Fruit fly (Drosophila melanogaster): ENCODE data around the gene Gip.

Gip gene

DNA sequence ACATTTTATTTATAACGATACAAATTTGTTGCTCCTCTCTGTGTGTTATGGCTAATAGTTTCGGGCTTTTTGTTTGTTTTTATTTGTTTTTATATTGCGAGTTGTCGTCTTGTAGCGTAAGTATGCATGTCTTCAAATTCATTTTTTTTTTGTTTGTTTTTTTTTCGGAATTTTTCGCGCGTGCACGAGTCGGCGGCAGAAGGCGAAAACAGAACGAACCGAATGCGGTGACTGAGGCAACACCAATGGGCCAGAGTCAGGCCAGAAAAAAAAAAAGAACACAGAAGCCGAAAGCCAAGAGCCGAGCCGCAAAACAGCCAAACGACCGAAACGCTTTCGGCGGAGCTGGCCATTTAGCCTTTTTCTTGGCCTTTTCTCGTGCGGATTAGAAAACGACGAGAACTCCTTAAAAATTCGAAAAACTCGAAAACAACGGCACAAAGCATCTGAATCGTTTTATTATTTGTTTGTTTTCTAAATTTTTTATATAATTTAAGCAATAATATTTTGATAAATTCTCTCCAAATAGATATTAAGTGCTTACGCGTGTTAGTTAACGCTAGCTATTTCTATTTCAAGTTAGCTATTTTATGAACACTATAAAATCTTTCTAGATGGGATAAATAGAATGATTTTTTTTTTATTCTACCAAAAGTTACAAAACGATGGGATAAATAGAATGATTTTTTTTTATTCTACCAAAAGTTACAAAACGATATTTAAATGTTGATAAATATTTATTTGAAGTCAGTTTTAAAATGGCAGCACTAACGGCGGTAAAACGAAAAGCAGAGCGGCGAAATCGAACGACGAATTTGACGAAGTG, 39.5 kb downstream of the Gip start:
- TF ChIP-seq CG4318 (GFP tag; optimal IDR thresholded peaks at IDR 0.05) (no peak), Met (GFP tag; optimal IDR thresholded peaks at IDR 0.05) (no peak), CG11762 (GFP tag; optimal IDR thresholded peaks at IDR 0.05; ENCODE audit: insufficient read depth) (no peak), CG15336 (GFP tag; IDR thresholded peaks at IDR 0.05) (0 out of 2 replicates have a peak, but pooled peaks have one; percentile 46), CG34406 (GFP tag; optimal IDR thresholded peaks at IDR 0.05) (no peak), eg (GFP tag; IDR thresholded peaks at IDR 0.05) (peak; percentile 61), CG32006 (GFP tag; optimal IDR thresholded peaks at IDR 0.05) (peak; percentile 23), pdm3 (GFP tag; optimal IDR thresholded peaks at IDR 0.05) (no peak), CG8119 (GFP tag; IDR thresholded peaks at IDR 0.05) (peak; percentile 47; the same call in 2 of the 3 replicates), salr (GFP tag; optimal IDR thresholded peaks at IDR 0.05) (peak in 1 of 2 experiments; percentile 10), CG6163 (GFP tag; IDR thresholded peaks at IDR 0.05) (peak; percentile 35; the same call in 1 of the 3 replicates), Eip78C (GFP tag) (peak; percentile 70), CG16779 (tag; optimal IDR thresholded peaks at IDR 0.05) (no peak), topi (GFP tag; optimal IDR thresholded peaks at IDR 0.05) (no peak), cyc (GFP tag; optimal IDR thresholded peaks at IDR 0.05) (no peak), Smox (GFP tag; optimal IDR thresholded peaks at IDR 0.05) (peak; percentile 7), vri (GFP tag; optimal IDR thresholded peaks at IDR 0.05) (no peak), Sox14 (GFP tag; optimal IDR thresholded peaks at IDR 0.05) (no peak), dsx (GFP tag; optimal IDR thresholded peaks at IDR 0.05; ENCODE audit: poor library complexity, severe bottlenecking) (no peak), fkh (GFP tag; optimal IDR thresholded peaks at IDR 0.05) (no peak), CG10669 (GFP tag; optimal IDR thresholded peaks at IDR 0.05) (no peak), esn (GFP tag; optimal IDR thresholded peaks at IDR 0.05) (peak; percentile 25), Hr38 (GFP tag; optimal IDR thresholded peaks at IDR 0.05) (no peak)

Data from whole organism, prepupa.